Worm (Caenorhabditis elegans): ENCODE measurements around the gene T09D3.8.
A peak's percentile ranks its signal among the peaks of the same experiment; 100 is the strongest.

T09D3.8 gene

ce11 chrV:5385914-5386493 is 21.0 kb downstream of the T09D3.8 start, which contains the start of gene C35A11.2:
TSS of gene C35A11.2 (plus strand) at chrV:5386299.
- TF ChIP-seq ceh-9 (tag; optimal IDR thresholded peaks at IDR 0.05) (no peak), lin-15B (tag; optimal IDR thresholded peaks at IDR 0.05) (peak; percentile 6), ZK546.5 (tag; optimal IDR thresholded peaks at IDR 0.05) (no peak), nhr-67 (tag; optimal IDR thresholded peaks at IDR 0.05) (no peak), ztf-11 (tag; optimal IDR thresholded peaks at IDR 0.05) (no peak), mml-1 (tag; optimal IDR thresholded peaks at IDR 0.05) (no peak), nhr-23 (tag; optimal IDR thresholded peaks at IDR 0.05) (peak; percentile 73)

ce11 chrV:5392993-5393628 is 28.1 kb downstream of the T09D3.8 start, which contains the start of gene C35A11.4:
TSS of gene C35A11.4 (minus strand) at chrV:5393148.
- TF ChIP-seq mdl-1 (tag; optimal IDR thresholded peaks at IDR 0.05): no peak
- peak; percentile 16 for TF ChIP-seq egl-27 (tag; optimal IDR thresholded peaks at IDR 0.05)
- no peak for TF ChIP-seq egl-5 (tag; optimal IDR thresholded peaks at IDR 0.05)
- TF ChIP-seq ztf-4 (tag; optimal IDR thresholded peaks at IDR 0.05): no peak
- TF ChIP-seq pqm-1 (tag; optimal IDR thresholded peaks at IDR 0.05): peak; percentile 79
- peak; percentile 99 for TF ChIP-seq elt-2 (tag; optimal IDR thresholded peaks at IDR 0.05)
- no peak for TF ChIP-seq unc-39 (tag; optimal IDR thresholded peaks at IDR 0.05)
- no peak for TF ChIP-seq pha-4 (tag; optimal IDR thresholded peaks at IDR 0.05)
- TF ChIP-seq nhr-23 (tag; optimal IDR thresholded peaks at IDR 0.05): no peak
- no peak for TF ChIP-seq nhr-12 (tag; optimal IDR thresholded peaks at IDR 0.05)
- TF ChIP-seq zag-1 (tag; optimal IDR thresholded peaks at IDR 0.05): no peak
- no peak for TF ChIP-seq nhr-67 (tag; optimal IDR thresholded peaks at IDR 0.05)
- no peak for TF ChIP-seq jun-1 (tag; optimal IDR thresholded peaks at IDR 0.05)

- TF ChIP-seq mml-1 (tag; optimal IDR thresholded peaks at IDR 0.05) (no peak), ztf-4 (tag; optimal IDR thresholded peaks at IDR 0.05) (no peak), lin-15B (tag; optimal IDR thresholded peaks at IDR 0.05) (no peak), mdl-1 (tag; optimal IDR thresholded peaks at IDR 0.05) (no peak), eor-1 (tag; optimal IDR thresholded peaks at IDR 0.05) (no peak), unc-39 (tag; optimal IDR thresholded peaks at IDR 0.05) (no peak), daf-12 (tag; optimal IDR thresholded peaks at IDR 0.05) (no peak), fkh-10 (GFP tag; optimal IDR thresholded peaks at IDR 0.05) (no peak), ztf-11 (tag; optimal IDR thresholded peaks at IDR 0.05) (no peak), elt-1 (tag; optimal IDR thresholded peaks at IDR 0.05) (no peak), ama-1 (optimal IDR thresholded peaks at IDR 0.05) (no peak), ceh-16 (tag; optimal IDR thresholded peaks at IDR 0.05) (no peak), egl-5 (tag; optimal IDR thresholded peaks at IDR 0.05) (no peak), sea-2 (GFP tag; optimal IDR thresholded peaks at IDR 0.05) (no peak), tbx-2 (tag; optimal IDR thresholded peaks at IDR 0.05) (no peak), nhr-12 (tag; optimal IDR thresholded peaks at IDR 0.05) (no peak), lsy-12 (tag; optimal IDR thresholded peaks at IDR 0.05) (no peak), ZK546.5 (tag; optimal IDR thresholded peaks at IDR 0.05) (no peak), nhr-11 (tag; optimal IDR thresholded peaks at IDR 0.05) (no peak)
Measured at ce11 chrV:5403938-5404337, 39.0 kb downstream of the T09D3.8 start.

ce11 chrV:5405053-5405452 is 40.1 kb downstream of the T09D3.8 start, which contains the start of gene dmsr-7:
TSS of gene dmsr-7 (plus strand) at chrV:5405353.
- TF ChIP-seq ceh-28 (tag; optimal IDR thresholded peaks at IDR 0.05) (no peak), mdl-1 (tag; optimal IDR thresholded peaks at IDR 0.05) (no peak), unc-62 (GFP tag; optimal IDR thresholded peaks at IDR 0.05) (no peak), nhr-11 (tag; optimal IDR thresholded peaks at IDR 0.05) (no peak), fkh-10 (GFP tag; optimal IDR thresholded peaks at IDR 0.05) (no peak), ceh-16 (tag; optimal IDR thresholded peaks at IDR 0.05) (no peak)

ce11 chrV:5408223-5408622 is 43.3 kb downstream of the T09D3.8 start, which contains the start of gene C25A6.1:
TSS of gene C25A6.1 (plus strand) at chrV:5408523.
- TF ChIP-seq mml-1 (tag; optimal IDR thresholded peaks at IDR 0.05) (no peak), nhr-23 (tag; optimal IDR thresholded peaks at IDR 0.05) (no peak), elt-3 (tag; optimal IDR thresholded peaks at IDR 0.05) (no peak), ztf-11 (tag; optimal IDR thresholded peaks at IDR 0.05) (no peak), elt-1 (tag; optimal IDR thresholded peaks at IDR 0.05) (no peak), egl-27 (tag; optimal IDR thresholded peaks at IDR 0.05) (no peak), ceh-16 (tag; optimal IDR thresholded peaks at IDR 0.05) (no peak), snpc-4 (tag; optimal IDR thresholded peaks at IDR 0.05) (no peak), unc-62 (GFP tag; optimal IDR thresholded peaks at IDR 0.05) (no peak), sea-2 (GFP tag; optimal IDR thresholded peaks at IDR 0.05) (no peak), jun-1 (tag; optimal IDR thresholded peaks at IDR 0.05) (no peak), ztf-4 (tag; optimal IDR thresholded peaks at IDR 0.05) (no peak)
